Fruit fly (Drosophila melanogaster) whole organism, pupa: ENCODE data around the gene CG14234.

Source experiments
- CG10348 ChIP-seq: fragments of 200-800 bp; sonication (Bioruptor generic); IDR thresholded peaks from 2 replicates; pipeline ENCODE4 v1.3.6; 2022; ENCODE audit warnings: missing biosample characterization, missing genetic modification characterization
- CG13204 ChIP-seq: fragments of 200-800 bp; sonication (Bioruptor generic); optimal IDR thresholded peaks from 2 replicates; lab custom pipeline; 2018; ENCODE audit warnings: missing biosample characterization, mild to moderate bottlenecking, missing genetic modification characterization, moderate library complexity
- CG14655 ChIP-seq: fragments of 200-800 bp; sonication (Bioruptor generic); optimal IDR thresholded peaks from 3 replicates; lab custom pipeline; 2017; ENCODE audit warnings: mild to moderate bottlenecking, missing biosample characterization, missing genetic modification reagents, missing genetic modification characterization
- CG8301 ChIP-seq: fragments of 200-800 bp; sonication (Bioruptor generic); optimal IDR thresholded peaks from 2 replicates; lab custom pipeline; 2018; ENCODE audit warnings: missing biosample characterization, mild to moderate bottlenecking, missing genetic modification characterization
- Ets98B ChIP-seq: fragments of 200-800 bp; sonication (Bioruptor generic); IDR thresholded peaks from 2 replicates; pipeline ENCODE4 v1.3.6; 2022; ENCODE audit warnings: missing biosample characterization, missing genetic modification characterization
- Pif1A ChIP-seq: fragments of 200-800 bp; sonication (Bioruptor generic); optimal IDR thresholded peaks from 3 replicates; lab custom pipeline; 2016; ENCODE audit warnings: missing biosample characterization, missing genetic modification characterization

DNA sequence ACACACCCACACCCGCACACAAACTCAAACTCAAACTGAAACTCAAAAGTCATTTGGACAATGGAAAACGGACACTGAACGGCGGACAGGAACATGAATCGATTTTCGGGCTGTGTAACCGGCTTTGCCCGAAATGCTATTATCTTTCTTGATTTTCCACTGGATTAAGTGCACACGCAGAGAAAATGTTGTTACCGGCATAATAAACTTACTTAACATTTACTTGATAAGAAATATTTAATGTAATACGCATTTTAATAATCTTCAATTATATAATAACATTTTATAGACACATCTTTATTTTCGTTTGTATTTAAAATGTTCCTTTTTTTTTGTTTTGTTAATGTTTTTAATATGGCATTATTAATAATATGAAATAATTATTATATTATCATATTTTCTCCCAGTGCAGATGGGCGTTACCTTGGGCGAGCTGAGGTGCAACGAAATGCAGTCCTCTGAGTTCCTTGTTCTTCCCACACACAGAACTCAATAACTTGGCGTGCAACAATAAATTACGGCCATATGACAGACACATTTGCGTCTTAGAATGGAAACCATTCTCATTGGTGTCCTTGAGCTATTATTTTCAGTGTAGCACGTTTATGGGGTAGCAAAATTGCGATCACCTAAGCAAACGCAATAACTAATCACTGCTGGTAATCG, 29.6 kb downstream of the CG14234 start, which contains the start of gene CG12702:
- TF ChIP-seq CG14655 (GFP tag; lab: Kevin White, UChicago) (no peak), CG8301 (tag; lab: Kevin White, UChicago) (no peak), Ets98B (GFP tag; lab: Robert Waterston, UW) (no peak), CG13204 (GFP tag; lab: Kevin White, UChicago) (no peak), Pif1A (GFP tag; lab: Kevin White, UChicago) (no peak), CG10348 (GFP tag; lab: Robert Waterston, UW) (no peak)
